Fruit fly (Drosophila melanogaster): ENCODE measurements around the gene Rpt5.
A peak's percentile ranks its signal among the peaks of the same experiment; 100 is the strongest.

Gene Rpt5

DNA sequence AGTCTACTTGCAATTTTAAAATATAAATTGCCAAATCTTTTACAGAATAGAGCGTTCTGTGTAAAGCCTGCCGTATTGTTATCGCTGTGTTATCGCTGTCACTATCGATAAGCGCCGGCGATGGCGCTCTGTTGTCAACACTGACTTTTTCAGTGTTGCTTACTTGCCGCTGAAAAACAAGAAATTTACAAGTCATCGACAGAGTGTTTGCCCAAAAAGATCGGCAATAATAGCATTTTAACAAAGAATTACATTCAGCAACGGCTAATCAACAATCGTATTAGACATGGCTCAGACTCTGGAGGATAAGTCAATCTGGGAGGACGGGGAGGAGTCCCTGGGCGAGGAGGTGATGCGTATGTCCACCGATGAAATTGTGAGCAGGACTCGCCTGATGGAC is at the start of gene Rpt5, which contains the start of gene RanBP3:
Gene Rpt5, plus strand, starts transcription at position 149 of the 400 bp plus-strand sequence.
Gene RanBP3, minus strand, starts transcription at position 107 of the 400 bp plus-strand sequence.
- no peak for TF ChIP-seq Dll (optimal IDR thresholded peaks at IDR 0.05)
- no peak for TF ChIP-seq EcR (GFP tag; optimal IDR thresholded peaks at IDR 0.05)
- TF ChIP-seq psq (optimal IDR thresholded peaks at IDR 0.05): no peak
- TF ChIP-seq usp (GFP tag; optimal IDR thresholded peaks at IDR 0.05): no peak
- TF ChIP-seq CG8478 (optimal IDR thresholded peaks at IDR 0.05): no peak
- no peak for TF ChIP-seq pan (optimal IDR thresholded peaks at IDR 0.05)

DNA sequence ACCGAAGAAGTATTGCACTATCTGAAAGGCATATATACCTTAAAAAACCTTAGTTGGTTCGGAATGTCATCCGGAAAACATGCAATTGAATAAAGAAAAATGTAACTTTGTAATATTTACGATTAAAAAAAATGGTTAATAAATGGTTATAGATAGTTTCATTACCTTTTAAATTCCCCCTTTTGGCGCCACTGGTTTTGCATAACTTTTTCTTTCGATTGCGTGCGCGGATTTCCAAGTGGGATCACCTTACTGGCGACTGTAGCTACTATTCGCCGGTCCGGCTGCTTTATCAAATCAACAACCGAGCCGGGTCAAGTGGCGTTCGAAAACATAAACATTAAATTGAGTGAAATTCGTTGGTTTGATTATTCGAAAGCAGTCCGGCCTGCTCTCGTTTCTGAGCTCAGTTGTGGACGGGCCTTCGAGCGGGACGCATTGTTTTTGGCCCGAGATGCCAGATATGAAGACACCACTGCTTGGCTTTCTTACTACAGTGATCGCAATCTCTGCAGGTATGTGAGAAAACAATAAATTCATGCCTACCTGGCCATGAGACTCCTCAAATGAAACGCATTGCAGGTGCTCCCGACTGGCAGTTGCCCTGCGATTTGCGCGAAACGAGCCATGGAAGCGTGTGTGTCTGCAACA is 48.2 kb upstream of the Rpt5 start, which contains the start of gene Gba1b:
Gene Gba1b, plus strand, starts transcription at position 422 of the 651 bp plus-strand sequence.
- TF ChIP-seq usp (GFP tag; optimal IDR thresholded peaks at IDR 0.05): no peak
- TF ChIP-seq pan (optimal IDR thresholded peaks at IDR 0.05): no peak
- no peak for TF ChIP-seq Dll (optimal IDR thresholded peaks at IDR 0.05)
- no peak for TF ChIP-seq EcR (GFP tag; optimal IDR thresholded peaks at IDR 0.05)

DNA sequence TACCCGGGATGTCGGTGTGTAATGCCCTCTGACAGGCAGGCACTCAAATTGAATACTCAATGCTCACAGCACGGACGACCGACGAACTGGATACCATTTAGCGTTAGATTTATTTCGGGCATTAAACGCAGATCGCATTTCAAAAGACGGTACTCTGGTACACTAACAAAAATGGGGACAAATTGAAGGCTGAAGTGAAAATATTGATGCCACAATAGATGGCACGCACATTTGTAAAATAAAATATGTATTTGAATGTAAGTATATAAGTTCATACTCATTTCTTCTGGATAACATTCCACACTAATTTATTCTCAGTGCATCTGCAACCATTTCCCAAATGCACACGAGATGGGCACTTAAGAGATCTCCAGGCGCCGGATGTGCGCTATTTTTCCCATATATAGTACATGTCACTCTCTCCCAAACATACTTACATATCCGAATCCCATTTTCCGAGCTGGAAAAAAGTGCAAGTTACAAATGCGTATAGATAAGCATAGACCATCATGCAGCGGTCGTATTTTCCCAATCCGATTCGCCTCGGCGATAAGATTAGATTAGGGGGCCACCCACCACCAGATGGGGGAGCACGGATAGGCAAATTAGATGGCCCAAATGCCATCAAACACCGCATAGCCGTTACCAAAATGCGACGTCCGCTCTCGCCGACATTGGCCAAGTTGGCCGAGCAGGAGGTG is 43.0 kb upstream of the Rpt5 start, which contains the start of gene CG10301:
Gene CG10301, plus strand, starts transcription at position 651 of the 701 bp plus-strand sequence.
- TF ChIP-seq pan (optimal IDR thresholded peaks at IDR 0.05) (no peak), CG8478 (optimal IDR thresholded peaks at IDR 0.05) (no peak), Dll (optimal IDR thresholded peaks at IDR 0.05) (no peak), EcR (GFP tag; optimal IDR thresholded peaks at IDR 0.05) (no peak), usp (GFP tag; optimal IDR thresholded peaks at IDR 0.05) (no peak), psq (optimal IDR thresholded peaks at IDR 0.05) (no peak)

DNA sequence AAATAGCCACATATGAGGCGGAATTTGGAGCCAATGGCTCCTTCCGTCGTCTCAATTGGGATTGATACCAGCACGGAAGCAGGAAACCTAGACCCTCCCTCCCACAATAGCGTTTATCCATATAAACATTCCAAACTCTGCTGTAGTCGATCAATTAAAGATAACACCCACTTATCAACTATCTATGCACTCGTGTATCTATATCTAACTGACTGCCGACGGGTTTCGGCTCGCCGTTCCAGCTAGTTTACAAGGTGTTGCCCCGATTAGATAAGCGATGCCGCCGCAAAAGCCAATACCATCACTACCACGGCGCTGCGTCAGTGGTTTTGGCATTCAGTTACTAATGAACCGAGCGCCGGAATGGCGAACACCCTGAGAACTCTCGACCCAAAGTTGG is 41.5 kb upstream of the Rpt5 start, which contains the start of gene CG10300:
Gene CG10300, plus strand, starts transcription at position 333 of the 400 bp plus-strand sequence.
- no peak for TF ChIP-seq Dll (optimal IDR thresholded peaks at IDR 0.05)
- no peak for TF ChIP-seq psq (optimal IDR thresholded peaks at IDR 0.05)
- no peak for TF ChIP-seq EcR (GFP tag; optimal IDR thresholded peaks at IDR 0.05)
- no peak for TF ChIP-seq CG8478 (optimal IDR thresholded peaks at IDR 0.05)
- no peak for TF ChIP-seq usp (GFP tag; optimal IDR thresholded peaks at IDR 0.05)
- TF ChIP-seq pan (optimal IDR thresholded peaks at IDR 0.05): no peak

DNA sequence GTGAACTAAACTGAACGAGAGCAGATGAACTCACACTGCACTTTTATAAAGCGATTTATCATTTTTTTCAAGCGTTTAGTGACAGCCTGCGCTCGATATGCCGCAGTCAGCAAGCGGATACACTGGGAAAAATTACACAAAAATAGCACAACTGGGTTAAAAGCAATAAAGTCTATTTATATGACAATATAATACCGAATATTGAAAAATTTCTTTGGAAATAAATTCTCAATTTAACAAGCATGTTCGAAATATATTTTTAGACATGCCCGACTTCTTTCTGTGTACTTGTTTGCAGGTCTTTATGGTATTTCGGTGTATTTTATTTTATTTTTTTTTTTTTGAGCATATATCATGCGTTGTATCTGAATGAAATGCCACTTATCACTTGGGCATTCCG is 38.8 kb upstream of the Rpt5 start:
- TF ChIP-seq CG8478 (optimal IDR thresholded peaks at IDR 0.05): no peak
- TF ChIP-seq EcR (GFP tag; optimal IDR thresholded peaks at IDR 0.05): no peak
- no peak for TF ChIP-seq Dll (optimal IDR thresholded peaks at IDR 0.05)
- no peak for TF ChIP-seq psq (optimal IDR thresholded peaks at IDR 0.05)
- TF ChIP-seq usp (GFP tag; optimal IDR thresholded peaks at IDR 0.05): no peak
- no peak for TF ChIP-seq pan (optimal IDR thresholded peaks at IDR 0.05)

DNA sequence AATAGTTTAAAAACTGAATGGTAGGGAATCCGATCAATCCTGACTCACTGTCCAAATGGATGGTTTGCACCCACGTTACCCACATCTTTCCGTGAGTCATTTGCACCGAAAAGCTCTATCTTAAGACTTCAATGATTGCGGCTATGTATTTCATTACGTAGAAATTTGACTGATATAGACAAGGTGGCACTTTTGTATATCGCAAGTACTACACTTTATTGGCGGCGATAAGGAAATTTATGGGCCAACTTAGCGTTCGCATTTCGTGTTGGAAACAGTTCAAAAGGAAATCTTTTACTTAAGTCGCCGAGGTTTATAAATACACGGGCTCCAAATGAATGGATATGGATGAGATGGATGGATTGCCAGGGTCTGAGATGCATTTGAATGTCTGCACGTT is 37.8 kb upstream of the Rpt5 start:
- no peak for TF ChIP-seq pan (optimal IDR thresholded peaks at IDR 0.05)

DNA sequence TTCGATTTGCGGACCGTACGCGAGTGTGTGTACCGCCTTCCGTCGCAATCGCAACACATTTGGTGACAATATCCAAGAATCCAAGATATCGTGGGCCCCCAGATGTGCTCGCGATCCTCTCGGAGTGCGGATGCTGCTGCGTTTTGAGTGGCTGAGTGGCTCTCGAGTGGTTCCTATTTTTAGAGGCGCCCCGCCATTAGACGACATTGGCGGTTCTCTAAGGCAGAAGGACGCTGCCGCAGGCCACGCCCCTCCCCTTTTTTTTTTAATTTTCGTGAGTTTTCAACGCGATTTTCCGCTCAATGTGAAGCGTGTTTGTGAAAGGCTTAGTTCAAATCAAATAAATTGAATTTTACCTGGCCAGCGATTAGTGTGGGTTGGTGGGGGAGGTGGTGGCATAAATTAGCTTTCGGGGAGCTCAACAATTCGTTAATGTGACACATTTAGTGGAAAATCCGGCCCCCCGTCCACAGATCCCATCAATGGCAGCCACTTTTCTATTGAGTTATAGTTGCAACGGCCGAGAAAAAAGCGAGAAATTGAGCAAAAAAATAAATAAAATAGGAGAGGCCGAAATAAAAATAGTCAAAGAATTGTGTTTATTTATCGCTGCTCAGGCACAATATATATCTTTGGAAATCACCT is 34.3 kb upstream of the Rpt5 start, which contains the start of gene nau:
Gene nau, minus strand, starts transcription at position 61 of the 645 bp plus-strand sequence.
- TF ChIP-seq EcR (GFP tag; optimal IDR thresholded peaks at IDR 0.05): no peak

DNA sequence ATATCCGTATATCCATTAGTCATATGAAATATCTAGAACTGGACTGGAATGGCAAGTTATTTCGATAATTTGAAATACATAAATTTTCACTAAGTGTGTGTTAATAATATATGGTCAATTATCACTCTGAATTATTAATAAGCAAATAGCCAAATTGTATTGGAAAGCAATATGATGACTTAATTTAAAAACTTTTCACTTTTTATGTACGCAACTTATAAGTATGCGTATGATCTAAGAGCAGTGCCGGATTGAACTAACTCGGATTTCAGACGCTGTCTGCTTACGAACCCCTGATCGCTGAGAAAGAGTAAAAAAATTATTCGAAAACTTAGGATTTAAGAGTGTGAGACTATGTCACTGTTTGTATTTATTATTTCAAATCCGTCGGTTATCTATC is 31.2 kb upstream of the Rpt5 start, which contains the start of gene CG10232:
Gene CG10232, minus strand, starts transcription at position 101 of the 400 bp plus-strand sequence.
- TF ChIP-seq Dll (optimal IDR thresholded peaks at IDR 0.05): no peak
- TF ChIP-seq EcR (GFP tag; optimal IDR thresholded peaks at IDR 0.05): no peak
- TF ChIP-seq psq (optimal IDR thresholded peaks at IDR 0.05): no peak
- no peak for TF ChIP-seq CG8478 (optimal IDR thresholded peaks at IDR 0.05)
- no peak for TF ChIP-seq pan (optimal IDR thresholded peaks at IDR 0.05)
- TF ChIP-seq usp (GFP tag; optimal IDR thresholded peaks at IDR 0.05): no peak

DNA sequence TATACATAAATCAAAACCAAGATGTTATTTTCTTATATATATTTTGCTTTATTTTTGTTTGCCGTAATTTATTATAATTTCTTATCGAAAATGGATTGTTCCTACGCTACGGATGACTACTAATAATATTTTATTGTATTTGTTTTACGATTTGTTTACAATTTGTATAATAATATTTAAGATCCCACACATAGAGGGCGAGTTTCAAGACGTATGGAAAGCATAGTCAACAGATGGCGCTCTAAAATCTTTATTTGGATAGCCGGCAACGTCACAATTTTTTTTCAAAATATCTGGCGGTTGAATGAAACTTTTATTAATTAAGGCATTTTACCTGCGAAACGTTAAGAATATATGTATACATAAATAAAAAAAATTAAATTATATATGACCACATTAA is 30.7 kb upstream of the Rpt5 start:
- TF ChIP-seq psq (optimal IDR thresholded peaks at IDR 0.05): no peak
- TF ChIP-seq usp (GFP tag; optimal IDR thresholded peaks at IDR 0.05): no peak
- TF ChIP-seq EcR (GFP tag; optimal IDR thresholded peaks at IDR 0.05): no peak
- TF ChIP-seq pan (optimal IDR thresholded peaks at IDR 0.05): no peak
- TF ChIP-seq Dll (optimal IDR thresholded peaks at IDR 0.05): no peak
- no peak for TF ChIP-seq CG8478 (optimal IDR thresholded peaks at IDR 0.05)

DNA sequence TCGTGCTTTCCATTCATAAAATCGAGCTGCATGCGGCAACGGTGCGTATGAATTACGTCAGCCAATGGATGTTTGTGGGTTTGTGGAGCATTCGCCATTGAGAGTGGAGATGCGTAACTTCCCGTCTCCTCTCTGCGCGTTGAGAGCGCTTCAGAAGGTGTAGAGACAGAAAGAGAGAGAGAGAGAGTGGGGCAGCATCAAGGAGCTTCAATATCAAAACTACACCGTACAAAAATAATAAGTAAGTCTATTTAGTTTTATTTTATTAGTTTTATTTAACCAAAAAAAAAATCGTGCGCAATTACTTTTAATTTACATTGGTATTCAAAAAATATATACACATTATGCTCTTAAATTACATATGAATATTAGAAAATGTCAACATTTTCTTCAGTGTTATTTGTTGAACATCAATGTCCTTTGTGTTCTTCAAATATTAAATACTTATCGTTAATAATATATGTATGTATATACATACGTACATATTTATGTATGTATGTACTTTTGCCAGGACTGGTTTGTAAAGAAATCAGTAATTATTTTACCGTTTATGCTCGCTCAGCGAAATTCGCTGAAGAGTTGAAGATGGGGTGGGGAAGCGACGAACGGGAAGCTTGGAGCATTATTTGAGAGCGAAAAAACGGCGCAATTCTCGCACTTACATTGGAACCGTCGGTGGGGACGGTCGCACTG is 29.9 kb upstream of the Rpt5 start, which contains the start of gene CG10365:
Gene CG10365, plus strand, starts transcription at position 652 of the 693 bp plus-strand sequence.
- TF ChIP-seq pan (optimal IDR thresholded peaks at IDR 0.05): no peak
- TF ChIP-seq EcR (GFP tag; optimal IDR thresholded peaks at IDR 0.05): no peak
- TF ChIP-seq Dll (optimal IDR thresholded peaks at IDR 0.05): no peak
- no peak for TF ChIP-seq psq (optimal IDR thresholded peaks at IDR 0.05)
- no peak for TF ChIP-seq usp (GFP tag; optimal IDR thresholded peaks at IDR 0.05)
- TF ChIP-seq CG8478 (optimal IDR thresholded peaks at IDR 0.05): no peak

DNA sequence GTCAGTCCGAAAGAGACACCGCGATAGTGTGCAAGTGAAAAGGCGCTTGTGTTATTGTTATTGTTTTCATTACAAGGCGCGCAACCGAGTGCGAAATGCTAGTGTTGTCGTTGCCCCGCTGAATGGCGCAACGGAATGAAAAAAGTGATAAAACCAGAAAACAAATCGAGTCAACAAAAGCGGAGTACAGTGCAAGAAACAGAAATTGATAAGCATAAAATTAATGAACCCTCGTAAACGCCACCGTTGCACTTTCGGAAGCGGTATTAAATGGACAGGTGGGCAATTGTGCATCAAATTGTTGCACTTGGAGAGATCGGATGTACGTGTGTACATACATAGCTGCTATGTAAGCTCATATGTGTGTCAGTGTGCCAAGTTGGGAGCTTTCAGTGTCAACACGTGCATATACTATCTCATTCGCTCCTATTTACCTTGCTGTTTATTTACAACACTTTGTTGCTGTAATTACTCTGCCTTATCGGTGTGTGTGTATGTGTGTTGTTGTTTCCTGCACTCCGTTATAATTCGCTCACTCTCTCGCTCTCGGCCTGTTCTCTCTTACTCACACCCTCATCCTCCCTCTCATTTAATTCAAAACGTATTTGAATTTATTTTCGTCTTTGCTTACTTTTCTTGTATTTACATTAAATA is 29.2 kb upstream of the Rpt5 start:
- TF ChIP-seq usp (GFP tag; optimal IDR thresholded peaks at IDR 0.05) (no peak), EcR (GFP tag; optimal IDR thresholded peaks at IDR 0.05) (peak in 1 of 2 experiments; percentile 11), Dll (optimal IDR thresholded peaks at IDR 0.05) (no peak), psq (optimal IDR thresholded peaks at IDR 0.05) (no peak), CG8478 (optimal IDR thresholded peaks at IDR 0.05) (no peak)

Data from whole organism.